Worm (Caenorhabditis elegans): ENCODE results near the gene nhr-130.

nhr-130 gene

ce11 chrV:438094-438493 lies 45.0 kb downstream of the nhr-130 start, which contains the start of gene B0554.1:
B0554.1 (plus strand) TSS chrV:438394.
- TF ChIP-seq lsy-2 (tag; optimal IDR thresholded peaks at IDR 0.05) (no peak), snpc-4 (tag; optimal IDR thresholded peaks at IDR 0.05) (no peak), unc-120 (tag; optimal IDR thresholded peaks at IDR 0.05; ENCODE audit: poor library complexity, severe bottlenecking) (no peak), lin-13 (tag; optimal IDR thresholded peaks at IDR 0.05) (no peak), mab-5 (tag; optimal IDR thresholded peaks at IDR 0.05) (no peak), sem-2 (GFP tag; optimal IDR thresholded peaks at IDR 0.05) (no peak), mls-2 (tag; optimal IDR thresholded peaks at IDR 0.05) (no peak), tbx-8 (GFP tag; optimal IDR thresholded peaks at IDR 0.05) (no peak), zip-8 (tag; optimal IDR thresholded peaks at IDR 0.05) (no peak), ceh-43 (GFP tag; optimal IDR thresholded peaks at IDR 0.05) (no peak), M03D4.4 (tag; optimal IDR thresholded peaks at IDR 0.05) (no peak), bed-3 (GFP tag; optimal IDR thresholded peaks at IDR 0.05) (no peak), sptf-1 (tag; optimal IDR thresholded peaks at IDR 0.05) (no peak)

ce11 chrV:433898-434297 lies 49.2 kb downstream of the nhr-130 start, which contains the start of gene B0554.2:
B0554.2 (plus strand) TSS chrV:434198.
- TF ChIP-seq ceh-43 (GFP tag; optimal IDR thresholded peaks at IDR 0.05) (no peak), sem-2 (GFP tag; optimal IDR thresholded peaks at IDR 0.05) (no peak), ceh-39 (tag; optimal IDR thresholded peaks at IDR 0.05) (no peak), nhr-237 (tag; optimal IDR thresholded peaks at IDR 0.05) (no peak), elt-1 (tag; optimal IDR thresholded peaks at IDR 0.05; ENCODE audit: borderline replicate concordance, insufficient read depth) (no peak), unc-39 (tag; optimal IDR thresholded peaks at IDR 0.05) (no peak), flh-1 (GFP tag; optimal IDR thresholded peaks at IDR 0.05) (no peak), M03D4.4 (tag; optimal IDR thresholded peaks at IDR 0.05) (no peak), pha-4 (tag; optimal IDR thresholded peaks at IDR 0.05) (no peak), nhr-2 (tag; optimal IDR thresholded peaks at IDR 0.05) (no peak)

ce11 chrV:432991-433390 lies 50.1 kb downstream of the nhr-130 start:
- no peak for TF ChIP-seq drap-1 (GFP tag; optimal IDR thresholded peaks at IDR 0.05)
- TF ChIP-seq blmp-1 (tag; optimal IDR thresholded peaks at IDR 0.05) = no peak
- TF ChIP-seq ceh-43 (GFP tag; optimal IDR thresholded peaks at IDR 0.05) = no peak

Data from whole organism, mixed stage, embryonic.